Worm (Caenorhabditis elegans) whole organism, L1 larva: ENCODE results near the gene B0457.2.

Experiments
- C04F5.9 ChIP-seq: sonication (generic microtip); optimal IDR thresholded peaks from 2 replicates; lab custom pipeline; 2016; ENCODE audit warnings: missing genetic modification characterization, missing compliant biosample characterization
- C16A3.4 ChIP-seq: fragments of 150-350 bp; optimal IDR thresholded peaks from 2 replicates; lab custom pipeline; 2014; ENCODE audit warnings: missing biosample characterization, missing genetic modification characterization
- F16B12.6 ChIP-seq: fragments of 150-350 bp; optimal IDR thresholded peaks from 2 replicates; lab custom pipeline; 2014; ENCODE audit warnings: missing biosample characterization, missing genetic modification characterization
- Y116A8C.19 ChIP-seq: sonication (generic microtip); optimal IDR thresholded peaks from 2 replicates; lab custom pipeline; 2016; ENCODE audit warnings: missing compliant biosample characterization, missing genetic modification characterization, borderline replicate concordance
- aha-1 ChIP-seq: fragments of 150-350 bp; optimal IDR thresholded peaks from 2 replicates; lab custom pipeline; 2014; ENCODE audit warnings: missing biosample characterization, missing genetic modification characterization
- aly-2 ChIP-seq: fragments of 150-350 bp; optimal IDR thresholded peaks from 2 replicates; lab custom pipeline; 2014; ENCODE audit warnings: missing biosample characterization, missing genetic modification characterization
- ama-1 ChIP-seq: fragments of 150-350 bp; optimal IDR thresholded peaks from 2 replicates; lab custom pipeline; 2014
- blmp-1 ChIP-seq: fragments of 150-350 bp; optimal IDR thresholded peaks from 2 replicates; lab custom pipeline; 2014; ENCODE audit warnings: missing biosample characterization, missing genetic modification characterization
- ceh-63 ChIP-seq: fragments of 200-800 bp; sonication (Bioruptor generic); optimal IDR thresholded peaks from 2 replicates; lab custom pipeline; 2018; ENCODE audit warnings: mild to moderate bottlenecking, missing genetic modification characterization, missing compliant biosample characterization
- ceh-82 ChIP-seq, 3 experiments: fragments of 150-350 bp in 1 of 3; sonication (generic microtip) in 2 of 3; optimal IDR thresholded peaks; 2 replicates each; lab custom pipeline; 2014 to 2017; ENCODE audit warnings: missing biosample characterization in 3 of 3, missing genetic modification characterization in 3 of 3
- ces-1 ChIP-seq: fragments of 150-350 bp; optimal IDR thresholded peaks from 2 replicates; lab custom pipeline; 2014; ENCODE audit warnings: missing biosample characterization, missing genetic modification reagents, missing genetic modification characterization
- dpl-1 ChIP-seq, 3 experiments: fragments of 150-350 bp in 2 of 3; sonication (generic microtip) in 1 of 3; optimal IDR thresholded peaks; 2 replicates each; lab custom pipeline; 2014 to 2017; ENCODE audit warnings: missing biosample characterization in 3 of 3, missing genetic modification characterization in 3 of 3, missing genetic modification reagents in 3 of 3
- dsc-1 ChIP-seq: sonication (generic microtip); optimal IDR thresholded peaks from 2 replicates; lab custom pipeline; 2016; ENCODE audit warnings: mild to moderate bottlenecking, missing genetic modification characterization, missing compliant biosample characterization
- efl-3 ChIP-seq: fragments of 200-800 bp; sonication (Bioruptor generic); optimal IDR thresholded peaks from 2 replicates; lab custom pipeline; 2018; ENCODE audit warnings: mild to moderate bottlenecking, missing genetic modification characterization, missing compliant biosample characterization
- egl-27 ChIP-seq, 2 experiments: fragments of 150-350 bp in 1 of 2; sonication (generic microtip); optimal IDR thresholded peaks; 3 replicates each; lab custom pipeline; 2017 to 2018; ENCODE audit warnings: missing biosample characterization in 2 of 2, missing genetic modification characterization in 2 of 2, missing genetic modification reagents in 2 of 2
- elt-2 ChIP-seq: sonication (generic microtip); optimal IDR thresholded peaks from 2 replicates; lab custom pipeline; 2016; ENCODE audit warnings: missing genetic modification characterization, mild to moderate bottlenecking, inconsistent platforms, missing compliant biosample characterization, missing genetic modification reagents
- ets-5 ChIP-seq: fragments of 200-800 bp; sonication (Bioruptor generic); IDR thresholded peaks from 2 replicates; pipeline ENCODE4 v1.3.6; 2022; ENCODE audit warnings: missing genetic modification characterization, missing compliant biosample characterization
- fkh-10 ChIP-seq: sonication (generic microtip); optimal IDR thresholded peaks from 2 replicates; lab custom pipeline; 2017; ENCODE audit warnings: missing biosample characterization, missing genetic modification reagents, missing genetic modification characterization
- fkh-4 ChIP-seq: sonication (generic microtip); optimal IDR thresholded peaks from 2 replicates; lab custom pipeline; 2016; ENCODE audit warnings: missing compliant biosample characterization, missing genetic modification characterization, borderline replicate concordance
- fkh-8 ChIP-seq: sonication (generic microtip); optimal IDR thresholded peaks from 2 replicates; lab custom pipeline; 2016; ENCODE audit warnings: mild to moderate bottlenecking, missing genetic modification characterization, missing compliant biosample characterization
- irx-1 ChIP-seq: sonication (generic microtip); optimal IDR thresholded peaks from 2 replicates; lab custom pipeline; 2016; ENCODE audit warnings: missing genetic modification characterization, missing compliant biosample characterization
- isw-1 ChIP-seq: fragments of 200-800 bp; sonication (Bioruptor generic); IDR thresholded peaks from 2 replicates; pipeline ENCODE4 v1.3.6; 2022; ENCODE audit warnings: missing genetic modification characterization, missing compliant biosample characterization
- jun-1 ChIP-seq: fragments of 150-350 bp; optimal IDR thresholded peaks from 2 replicates; lab custom pipeline; 2014; ENCODE audit warnings: missing biosample characterization, missing genetic modification reagents, missing genetic modification characterization
- lin-14 ChIP-seq: fragments of 200-800 bp; sonication (Bioruptor generic); optimal IDR thresholded peaks from 2 replicates; lab custom pipeline; 2018; ENCODE audit warnings: mild to moderate bottlenecking, missing genetic modification characterization, moderate library complexity, missing compliant biosample characterization
- lin-15B ChIP-seq: fragments of 150-350 bp; sonication (generic microtip); optimal IDR thresholded peaks from 3 replicates; lab custom pipeline; 2014; ENCODE audit warnings: missing biosample characterization, missing genetic modification characterization
- lin-39 ChIP-seq: fragments of 150-350 bp; optimal IDR thresholded peaks from 2 replicates; lab custom pipeline; 2014; ENCODE audit warnings: missing biosample characterization, missing genetic modification reagents, missing genetic modification characterization
- lir-3 ChIP-seq: sonication (generic microtip); optimal IDR thresholded peaks from 2 replicates; lab custom pipeline; 2016; ENCODE audit warnings: mild to moderate bottlenecking, missing genetic modification characterization, moderate library complexity, missing compliant biosample characterization; ENCODE audit not compliant: poor library complexity
- mdl-1 ChIP-seq, 2 experiments: fragments of 150-350 bp; optimal IDR thresholded peaks; 2 replicates each; lab custom pipeline; 2014 to 2017; ENCODE audit warnings: missing biosample characterization in 2 of 2, missing genetic modification characterization in 2 of 2, inconsistent platforms in 1 of 2
- nhr-11 ChIP-seq: fragments of 150-350 bp; optimal IDR thresholded peaks from 2 replicates; lab custom pipeline; 2014; ENCODE audit warnings: missing biosample characterization, missing genetic modification characterization
- nhr-12 ChIP-seq: sonication (generic microtip); optimal IDR thresholded peaks from 2 replicates; lab custom pipeline; 2017; ENCODE audit warnings: missing biosample characterization, missing genetic modification characterization
- nhr-28 ChIP-seq: fragments of 150-350 bp; optimal IDR thresholded peaks from 2 replicates; lab custom pipeline; 2014; ENCODE audit warnings: missing biosample characterization, missing genetic modification characterization
- nhr-47 ChIP-seq: sonication (generic microtip); optimal IDR thresholded peaks from 2 replicates; lab custom pipeline; 2016; ENCODE audit warnings: mild to moderate bottlenecking, missing genetic modification characterization, moderate library complexity, missing compliant biosample characterization
- nhr-71 ChIP-seq: sonication (generic microtip); optimal IDR thresholded peaks from 2 replicates; lab custom pipeline; 2016; ENCODE audit warnings: mild to moderate bottlenecking, missing genetic modification characterization, moderate library complexity, missing compliant biosample characterization
- nhr-85 ChIP-seq: sonication (generic microtip); peaks from one replicate; lab custom pipeline; 2016; ENCODE audit warnings: missing genetic modification characterization, inconsistent platforms, missing compliant biosample characterization
- nhr-90 ChIP-seq: sonication (generic microtip); optimal IDR thresholded peaks from 2 replicates; lab custom pipeline; 2016; ENCODE audit warnings: mild to moderate bottlenecking, missing genetic modification characterization, missing compliant biosample characterization; ENCODE audit not compliant: poor library complexity
- pag-3 ChIP-seq: sonication (generic microtip); optimal IDR thresholded peaks from 2 replicates; lab custom pipeline; 2017; ENCODE audit warnings: missing genetic modification characterization, mild to moderate bottlenecking, missing compliant biosample characterization, antibody characterized with exemption, borderline replicate concordance; ENCODE audit not compliant: insufficient read depth
- pax-3 ChIP-seq: fragments of 200-800 bp; sonication (Bioruptor generic); optimal IDR thresholded peaks from 2 replicates; lab custom pipeline; 2018; ENCODE audit warnings: mild to moderate bottlenecking, missing genetic modification characterization, moderate library complexity, missing compliant biosample characterization
- rnt-1 ChIP-seq: sonication (generic microtip); optimal IDR thresholded peaks from 2 replicates; lab custom pipeline; 2016; ENCODE audit warnings: mild to moderate bottlenecking, missing genetic modification characterization, moderate library complexity, missing compliant biosample characterization
- skn-1 ChIP-seq: fragments of 150-350 bp; optimal IDR thresholded peaks from 2 replicates; lab custom pipeline; 2014; ENCODE audit warnings: missing biosample characterization, missing genetic modification characterization
- snpc-4 ChIP-seq: fragments of 150-350 bp; optimal IDR thresholded peaks from 2 replicates; lab custom pipeline; 2014; ENCODE audit warnings: missing biosample characterization, missing genetic modification characterization
- sox-4 ChIP-seq: sonication (generic microtip); optimal IDR thresholded peaks from 2 replicates; lab custom pipeline; 2016; ENCODE audit warnings: missing genetic modification characterization, missing compliant biosample characterization
- sptf-1 ChIP-seq: fragments of 150-350 bp; optimal IDR thresholded peaks from 2 replicates; lab custom pipeline; 2014; ENCODE audit warnings: missing biosample characterization, missing genetic modification characterization
- swsn-7 ChIP-seq: sonication (generic microtip); optimal IDR thresholded peaks from 2 replicates; lab custom pipeline; 2016; ENCODE audit warnings: missing genetic modification characterization, missing compliant biosample characterization
- tbx-2 ChIP-seq: sonication (generic microtip); optimal IDR thresholded peaks from 2 replicates; lab custom pipeline; 2016; ENCODE audit warnings: missing genetic modification characterization, missing compliant biosample characterization
- unc-130 ChIP-seq: fragments of 150-350 bp; optimal IDR thresholded peaks from 2 replicates; lab custom pipeline; 2017; ENCODE audit warnings: missing biosample characterization, missing genetic modification characterization, inconsistent platforms
- unc-86 ChIP-seq: sonication (generic microtip); optimal IDR thresholded peaks from 2 replicates; lab custom pipeline; 2016; ENCODE audit warnings: missing genetic modification characterization, missing compliant biosample characterization
- unc-98 ChIP-seq: fragments of 200-800 bp; sonication (Bioruptor generic); IDR thresholded peaks from 2 replicates; pipeline ENCODE4 v1.3.6; 2022; ENCODE audit warnings: missing genetic modification characterization, missing compliant biosample characterization
- vab-15 ChIP-seq: sonication (generic microtip); optimal IDR thresholded peaks from 2 replicates; lab custom pipeline; 2017; ENCODE audit warnings: missing genotype, mild to moderate bottlenecking, missing genetic modification characterization, missing compliant biosample characterization
- zag-1 ChIP-seq: fragments of 150-350 bp; optimal IDR thresholded peaks from 2 replicates; lab custom pipeline; 2014; ENCODE audit warnings: missing biosample characterization, missing genetic modification characterization
- zip-4 ChIP-seq: fragments of 200-800 bp; sonication (Bioruptor generic); optimal IDR thresholded peaks from 2 replicates; lab custom pipeline; 2018; ENCODE audit warnings: mild to moderate bottlenecking, missing genetic modification characterization, moderate library complexity, missing compliant biosample characterization
- ztf-4 ChIP-seq: fragments of 150-350 bp; optimal IDR thresholded peaks from 2 replicates; lab custom pipeline; 2014; ENCODE audit warnings: missing biosample characterization, missing genetic modification characterization

The B0457.2 gene

DNA sequence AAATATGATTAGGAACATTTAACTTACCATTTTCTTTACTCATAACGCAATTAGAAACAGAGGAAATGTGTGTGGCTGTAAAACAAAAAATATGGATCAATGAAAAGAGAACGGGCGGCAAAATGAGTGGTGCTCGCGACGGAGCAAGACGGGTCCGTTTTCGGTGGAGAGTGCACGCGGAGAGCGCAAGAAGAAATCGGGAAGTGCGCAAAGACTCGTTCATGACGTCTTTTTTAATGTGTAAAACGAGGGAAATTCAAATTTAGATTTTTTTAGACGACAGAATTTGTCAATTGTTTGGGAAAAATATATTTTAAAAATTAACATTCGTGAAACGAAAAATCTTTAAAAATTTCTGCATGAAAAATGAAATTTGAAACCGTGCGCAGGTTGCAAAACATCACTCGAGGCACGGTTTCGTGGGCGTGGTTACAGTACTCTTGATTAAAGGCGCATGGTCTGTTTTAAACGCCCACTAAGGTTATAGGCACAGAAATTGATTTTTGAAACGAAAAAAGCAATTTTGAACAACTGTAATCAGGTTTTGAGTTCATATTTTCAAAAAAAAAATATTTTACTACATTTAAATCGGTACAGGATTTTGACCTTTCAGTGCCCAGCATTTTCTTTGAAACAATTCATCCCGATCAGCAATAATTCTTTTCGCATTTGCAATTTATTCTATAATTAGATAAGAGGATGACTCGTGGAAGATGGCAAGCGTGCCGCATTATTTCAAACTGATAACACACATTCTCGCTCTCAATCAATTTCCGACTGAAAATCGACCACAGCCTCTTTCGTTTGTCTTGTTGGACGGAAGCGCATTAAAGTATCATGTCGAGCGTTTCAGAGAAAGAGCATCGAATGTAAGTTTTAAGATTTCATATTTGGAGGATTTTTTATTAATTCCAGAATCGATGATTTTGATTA lies 43.2 kb upstream of the B0457.2 start, which contains the start of the genes szy-20 and C18E9.5 (continued):
- TF ChIP-seq lir-3 (tag; lab: Kevin White, UChicago): peak; percentile 36
- TF ChIP-seq ets-5: no peak
- no peak for TF ChIP-seq ceh-63 (GFP tag; lab: Kevin White, UChicago)
- peak; percentile 80 for TF ChIP-seq nhr-90
- TF ChIP-seq egl-27 (tag; optimal IDR thresholded peaks at IDR 0.05; lab: Kevin White, UChicago): no peak
- peak; percentile 54 for TF ChIP-seq zip-4
- peak; percentile 93 for TF ChIP-seq nhr-71 (tag; lab: Kevin White, UChicago)
- no peak for TF ChIP-seq vab-15 (tag; lab: Kevin White, UChicago)
- TF ChIP-seq lin-39: peak; percentile 90
- peak; percentile 97 to 98 (median 98) for TF ChIP-seq dpl-1 (GFP tag; optimal IDR thresholded peaks at IDR 0.05; lab: Kevin White, UChicago)
- peak; percentile 47 for TF ChIP-seq skn-1 (tag; lab: Kevin White, UChicago)
- no peak for TF ChIP-seq ama-1 (lab: Kevin White, UChicago)
- TF ChIP-seq C04F5.9: peak; percentile 75
- peak; percentile 72 for TF ChIP-seq aly-2 (tag; lab: Kevin White, UChicago)
- TF ChIP-seq unc-98 (GFP tag; lab: Robert Waterston, UW): no peak
- TF ChIP-seq aha-1 (tag; lab: Kevin White, UChicago): no peak
- TF ChIP-seq nhr-28 (tag; lab: Kevin White, UChicago): no peak
- TF ChIP-seq nhr-85 (tag; lab: Kevin White, UChicago): peak; percentile 88
- TF ChIP-seq Y116A8C.19 (tag; lab: Kevin White, UChicago): no peak
- TF ChIP-seq efl-3 (GFP tag; lab: Kevin White, UChicago): no peak
- TF ChIP-seq F16B12.6 (tag; lab: Kevin White, UChicago): peak; percentile 70
- peak; percentile 14 for TF ChIP-seq ztf-4 (tag; lab: Kevin White, UChicago)
- peak; percentile 92 for TF ChIP-seq dsc-1 (tag; lab: Kevin White, UChicago)
- TF ChIP-seq jun-1: peak; percentile 84
- TF ChIP-seq fkh-10 (GFP tag; lab: Kevin White, UChicago): peak; percentile 46
- peak; percentile 87 for TF ChIP-seq isw-1 (GFP tag; lab: Robert Waterston, UW)
- TF ChIP-seq pax-3 (tag; lab: Kevin White, UChicago): peak; percentile 66
- TF ChIP-seq mdl-1 (tag; optimal IDR thresholded peaks at IDR 0.05; lab: Kevin White, UChicago): peak in 1 of 2 experiments; percentile 65
- TF ChIP-seq ceh-82 (tag; optimal IDR thresholded peaks at IDR 0.05; lab: Kevin White, UChicago): peak; percentile 76 to 92 (median 80)
- no peak for TF ChIP-seq nhr-12 (tag; lab: Kevin White, UChicago)
- TF ChIP-seq unc-130: peak; percentile 17
- TF ChIP-seq fkh-4 (tag; lab: Kevin White, UChicago): peak; percentile 60
- peak; percentile 90 for TF ChIP-seq swsn-7 (tag; lab: Kevin White, UChicago)
- peak; percentile 61 for TF ChIP-seq nhr-11 (tag; lab: Kevin White, UChicago)
- TF ChIP-seq elt-2 (tag; lab: Kevin White, UChicago): peak; percentile 58
- no peak for TF ChIP-seq ces-1 (GFP tag; lab: Kevin White, UChicago)
- peak; percentile 73 for TF ChIP-seq C16A3.4 (tag; lab: Kevin White, UChicago)
- TF ChIP-seq blmp-1 (tag; lab: Kevin White, UChicago): peak; percentile 23
- TF ChIP-seq irx-1 (tag; lab: Kevin White, UChicago): peak; percentile 83
- peak; percentile 21 for TF ChIP-seq zag-1 (tag; lab: Kevin White, UChicago)
- peak; percentile 91 for TF ChIP-seq rnt-1
- peak; percentile 22 for TF ChIP-seq sox-4
- no peak for TF ChIP-seq sptf-1
- peak; percentile 90 for TF ChIP-seq lin-14
- peak; percentile 87 for TF ChIP-seq unc-86
- peak; percentile 93 for TF ChIP-seq nhr-47 (tag; lab: Kevin White, UChicago)
- TF ChIP-seq snpc-4: peak; percentile 78
- TF ChIP-seq fkh-8: peak; percentile 80
- no peak for TF ChIP-seq pag-3 (tag; lab: Kevin White, UChicago)
- peak; percentile 89 for TF ChIP-seq tbx-2 (tag; lab: Kevin White, UChicago)
- TF ChIP-seq lin-15B: peak; percentile 72
